Worm (Caenorhabditis elegans) whole organism, L4/young adult: ENCODE results near the gene gnrr-5.
A peak's percentile ranks its signal among the peaks of the same experiment; 100 is the strongest.
"Not testable (repeated sequence)": the region's sequence is repeated elsewhere in the genome, so short reads cannot be mapped to it uniquely, and the experiment has no call there.

Experiments used
- W03F9.2 ChIP-seq: fragments of 150-350 bp; optimal IDR thresholded peaks from 2 replicates; lab custom pipeline; 2014; ENCODE audit warnings: missing biosample characterization, missing genetic modification characterization
- dao-5 ChIP-seq: sonication (generic microtip); optimal IDR thresholded peaks from 2 replicates; lab custom pipeline; 2016; ENCODE audit warnings: missing genotype, missing genetic modification characterization, moderate library complexity, missing compliant biosample characterization
- him-1 ChIP-seq: sonication (generic microtip); optimal IDR thresholded peaks from 2 replicates; lab custom pipeline; 2016; ENCODE audit warnings: missing genotype, missing genetic modification reagents, missing genetic modification characterization, missing compliant biosample characterization

Gene gnrr-5

ce11 chrV:4486626-4487025 is 32.1 kb upstream of the gnrr-5 start:
- no peak for TF ChIP-seq W03F9.2 (tag; lab: Kevin White, UChicago)
- no peak for TF ChIP-seq dao-5 (tag; lab: Kevin White, UChicago)
- TF ChIP-seq him-1, result no peak

ce11 chrV:4483049-4483507 is 28.5 kb upstream of the gnrr-5 start, which contains the start of gene exc-15:
Gene exc-15, plus strand, starts transcription at chrV:4483459.
- no peak for TF ChIP-seq W03F9.2 (tag; lab: Kevin White, UChicago)
- TF ChIP-seq dao-5 (tag; lab: Kevin White, UChicago), result no peak
- no peak for TF ChIP-seq him-1

ce11 chrV:4481823-4482222 is 27.3 kb upstream of the gnrr-5 start:
- no peak for TF ChIP-seq him-1
- TF ChIP-seq W03F9.2 (tag; lab: Kevin White, UChicago), result no peak
- no peak for TF ChIP-seq dao-5 (tag; lab: Kevin White, UChicago)

- not testable (repeated sequence) for TF ChIP-seq W03F9.2 (tag; lab: Kevin White, UChicago); dao-5 (tag; lab: Kevin White, UChicago); him-1
Observed at ce11 chrV:4474543-4474942, 20.0 kb upstream of the gnrr-5 start, which contains the start of gene str-35. Gene str-35, plus strand, starts transcription at chrV:4474843.

ce11 chrV:4471065-4471464 is 16.5 kb upstream of the gnrr-5 start, which contains the start of gene T08H10.3:
Gene T08H10.3, plus strand, starts transcription at chrV:4471365.
- TF ChIP-seq W03F9.2 (tag; lab: Kevin White, UChicago), result no peak
- TF ChIP-seq dao-5 (tag; lab: Kevin White, UChicago), result no peak
- TF ChIP-seq him-1, result no peak

- TF ChIP-seq W03F9.2 (tag; lab: Kevin White, UChicago) (peak; percentile 49), dao-5 (tag; lab: Kevin White, UChicago) (no peak), him-1 (peak; percentile 33)
Observed at ce11 chrV:4450523-4451089, 3.9 kb downstream of the gnrr-5 start, which contains the start of gene rft-2. Gene rft-2, minus strand, starts transcription at chrV:4450563.

ce11 chrV:4447637-4448036 is 6.9 kb downstream of the gnrr-5 start:
- TF ChIP-seq dao-5 (tag; lab: Kevin White, UChicago), result no peak
- no peak for TF ChIP-seq him-1
- no peak for TF ChIP-seq W03F9.2 (tag; lab: Kevin White, UChicago)

ce11 chrV:4442749-4443381 is 11.7 kb downstream of the gnrr-5 start, which contains the start of gene rft-1:
Gene rft-1, minus strand, starts transcription at chrV:4443223.
- TF ChIP-seq W03F9.2 (tag; lab: Kevin White, UChicago) (no peak), him-1 (no peak), dao-5 (tag; lab: Kevin White, UChicago) (no peak)

- no peak for TF ChIP-seq W03F9.2 (tag; lab: Kevin White, UChicago)
- no peak for TF ChIP-seq him-1
- TF ChIP-seq dao-5 (tag; lab: Kevin White, UChicago), result no peak
Observed at ce11 chrV:4437215-4437614, 17.3 kb downstream of the gnrr-5 start.

- no peak for TF ChIP-seq dao-5 (tag; lab: Kevin White, UChicago)
- TF ChIP-seq him-1, result no peak
- no peak for TF ChIP-seq W03F9.2 (tag; lab: Kevin White, UChicago)
Observed at ce11 chrV:4435411-4435981, 19.0 kb downstream of the gnrr-5 start, which contains the start of gene Y47D7A.13. Gene Y47D7A.13, minus strand, starts transcription at chrV:4435927.

- TF ChIP-seq W03F9.2 (tag; lab: Kevin White, UChicago) (no peak), dao-5 (tag; lab: Kevin White, UChicago) (no peak), him-1 (no peak)
Observed at ce11 chrV:4432783-4433237, 21.7 kb downstream of the gnrr-5 start, which contains the start of gene Y47D7A.15. Gene Y47D7A.15, minus strand, starts transcription at chrV:4433187.

ce11 chrV:4429576-4429975 is 25.0 kb downstream of the gnrr-5 start, which contains the start of gene Y47D7A.12:
Gene Y47D7A.12, minus strand, starts transcription at chrV:4429676.
- TF ChIP-seq dao-5 (tag; lab: Kevin White, UChicago), result no peak
- no peak for TF ChIP-seq W03F9.2 (tag; lab: Kevin White, UChicago)
- TF ChIP-seq him-1, result no peak

ce11 chrV:4428202-4428601 is 26.3 kb downstream of the gnrr-5 start, which contains the start of gene Y47D7A.11:
Gene Y47D7A.11, minus strand, starts transcription at chrV:4428302.
- TF ChIP-seq him-1 (no peak), W03F9.2 (tag; lab: Kevin White, UChicago) (no peak), dao-5 (tag; lab: Kevin White, UChicago) (no peak)
